Worm (Caenorhabditis elegans) whole organism, L2 larva: Measurements from ENCODE around the gene rpa-1.
A peak's percentile ranks its signal among the peaks of the same experiment; 100 is the strongest.

ENCODE experiments used
- C34F6.9 ChIP-seq: fragments of 150-350 bp; optimal IDR thresholded peaks from 2 replicates; lab custom pipeline; 2014; ENCODE audit warnings: missing biosample characterization, missing genetic modification characterization
- F13H6.1 ChIP-seq: sonication (generic microtip); optimal IDR thresholded peaks from 2 replicates; lab custom pipeline; 2016; ENCODE audit warnings: missing genetic modification characterization, missing compliant biosample characterization
- R02D3.7 ChIP-seq: fragments of 150-350 bp; optimal IDR thresholded peaks from 2 replicates; lab custom pipeline; 2014; ENCODE audit warnings: missing biosample characterization, missing genetic modification characterization
- Y55F3AM.14 ChIP-seq: fragments of 200-800 bp; sonication (Bioruptor generic); optimal IDR thresholded peaks from 2 replicates; lab custom pipeline; 2018; ENCODE audit warnings: mild to moderate bottlenecking, missing genetic modification characterization, missing compliant biosample characterization
- alr-1 ChIP-seq: fragments of 150-350 bp; optimal IDR thresholded peaks from 2 replicates; lab custom pipeline; 2014; ENCODE audit warnings: missing biosample characterization, missing genetic modification characterization
- aly-2 ChIP-seq: fragments of 150-350 bp; optimal IDR thresholded peaks from 2 replicates; lab custom pipeline; 2014; ENCODE audit warnings: missing biosample characterization, missing genetic modification characterization
- ama-1 ChIP-seq: fragments of 150-350 bp; optimal IDR thresholded peaks from 2 replicates; lab custom pipeline; 2018; ENCODE audit warnings: inconsistent platforms
- blmp-1 ChIP-seq: sonication (generic microtip); optimal IDR thresholded peaks from 2 replicates; lab custom pipeline; 2017; ENCODE audit warnings: missing genetic modification characterization, mild to moderate bottlenecking, missing compliant biosample characterization, antibody characterized with exemption, moderate library complexity; ENCODE audit not compliant: insufficient read depth
- ceh-16 ChIP-seq: fragments of 150-350 bp; optimal IDR thresholded peaks from 2 replicates; lab custom pipeline; 2014; ENCODE audit warnings: missing biosample characterization, missing genetic modification characterization
- ceh-82 ChIP-seq: fragments of 150-350 bp; optimal IDR thresholded peaks from 2 replicates; lab custom pipeline; 2014; ENCODE audit warnings: missing biosample characterization, missing genetic modification characterization
- crh-2 ChIP-seq: sonication (generic microtip); optimal IDR thresholded peaks from 2 replicates; lab custom pipeline; 2017; ENCODE audit warnings: missing biosample characterization, missing genetic modification characterization
- egl-27 ChIP-seq: sonication (generic microtip); optimal IDR thresholded peaks from 3 replicates; lab custom pipeline; 2017; ENCODE audit warnings: missing biosample characterization, missing genetic modification reagents, missing genetic modification characterization
- elt-1 ChIP-seq: fragments of 150-350 bp; optimal IDR thresholded peaks from 2 replicates; lab custom pipeline; 2014; ENCODE audit warnings: missing biosample characterization, missing genetic modification characterization
- fos-1 ChIP-seq: fragments of 150-350 bp; optimal IDR thresholded peaks from 2 replicates; lab custom pipeline; 2014; ENCODE audit warnings: missing biosample characterization, missing genetic modification characterization
- gmeb-1 ChIP-seq: fragments of 150-350 bp; optimal IDR thresholded peaks from 2 replicates; lab custom pipeline; 2014; ENCODE audit warnings: missing biosample characterization, missing genetic modification characterization
- lin-11 ChIP-seq: fragments of 150-350 bp; sonication (generic microtip); optimal IDR thresholded peaks from 2 replicates; lab custom pipeline; 2014; ENCODE audit warnings: missing biosample characterization, missing genetic modification characterization, inconsistent platforms, mixed read lengths
- lin-13 ChIP-seq: fragments of 150-350 bp; optimal IDR thresholded peaks from 2 replicates; lab custom pipeline; 2014; ENCODE audit warnings: missing biosample characterization, missing genetic modification reagents, missing genetic modification characterization
- lsy-2 ChIP-seq, 2 experiments: fragments of 150-350 bp in 1 of 2; sonication (generic microtip) in 1 of 2; optimal IDR thresholded peaks; 2 replicates each; lab custom pipeline; 2014 to 2017; ENCODE audit warnings: missing biosample characterization in 2 of 2, missing genetic modification characterization in 2 of 2
- mab-5 ChIP-seq: fragments of 150-350 bp; optimal IDR thresholded peaks from 2 replicates; lab custom pipeline; 2014; ENCODE audit warnings: missing biosample characterization, missing genetic modification characterization
- mbf-1 ChIP-seq: sonication (generic microtip); optimal IDR thresholded peaks from 2 replicates; lab custom pipeline; 2017; ENCODE audit warnings: missing biosample characterization, missing genetic modification characterization
- mdl-1 ChIP-seq, 2 experiments: fragments of 150-350 bp in 1 of 2; sonication (generic microtip) in 1 of 2; optimal IDR thresholded peaks; 2 replicates each; lab custom pipeline; 2017; ENCODE audit warnings: missing biosample characterization in 2 of 2, missing genetic modification characterization in 2 of 2
- nhr-10 ChIP-seq: sonication (generic microtip); optimal IDR thresholded peaks from 2 replicates; lab custom pipeline; 2017; ENCODE audit warnings: missing biosample characterization, missing genetic modification characterization
- nhr-11 ChIP-seq: fragments of 150-350 bp; optimal IDR thresholded peaks from 2 replicates; lab custom pipeline; 2014; ENCODE audit warnings: missing biosample characterization, missing genetic modification characterization
- nhr-12 ChIP-seq: fragments of 150-350 bp; optimal IDR thresholded peaks from 2 replicates; lab custom pipeline; 2014; ENCODE audit warnings: missing biosample characterization, missing genetic modification characterization
- nhr-129 ChIP-seq: fragments of 150-350 bp; optimal IDR thresholded peaks from 2 replicates; lab custom pipeline; 2014; ENCODE audit warnings: missing biosample characterization, missing genetic modification characterization
- nhr-21 ChIP-seq: fragments of 150-350 bp; optimal IDR thresholded peaks from 2 replicates; lab custom pipeline; 2014; ENCODE audit warnings: missing biosample characterization, missing genetic modification characterization
- nhr-23 ChIP-seq: fragments of 150-350 bp; optimal IDR thresholded peaks from 2 replicates; lab custom pipeline; 2014; ENCODE audit warnings: missing biosample characterization, missing genetic modification reagents, missing genetic modification characterization
- nhr-237 ChIP-seq: fragments of 150-350 bp; optimal IDR thresholded peaks from 2 replicates; lab custom pipeline; 2014; ENCODE audit warnings: missing biosample characterization, missing genetic modification characterization
- nhr-25 ChIP-seq: fragments of 150-350 bp; sonication (generic microtip); optimal IDR thresholded peaks from 3 replicates; lab custom pipeline; 2014; ENCODE audit warnings: missing biosample characterization, missing genetic modification characterization
- nhr-6 ChIP-seq: fragments of 150-350 bp; optimal IDR thresholded peaks from 2 replicates; lab custom pipeline; 2014; ENCODE audit warnings: missing biosample characterization, missing genetic modification characterization
- nhr-77 ChIP-seq: fragments of 150-350 bp; optimal IDR thresholded peaks from 2 replicates; lab custom pipeline; 2014; ENCODE audit warnings: missing biosample characterization, missing genetic modification characterization
- peb-1 ChIP-seq: fragments of 150-350 bp; optimal IDR thresholded peaks from 2 replicates; lab custom pipeline; 2014; ENCODE audit warnings: missing biosample characterization, missing genetic modification characterization
- sem-4 ChIP-seq: fragments of 150-350 bp; optimal IDR thresholded peaks from 2 replicates; lab custom pipeline; 2014; ENCODE audit warnings: missing biosample characterization, missing genetic modification reagents, missing genetic modification characterization
- skn-1 ChIP-seq: sonication (generic microtip); optimal IDR thresholded peaks from 2 replicates; lab custom pipeline; 2017; ENCODE audit warnings: missing biosample characterization, missing genetic modification characterization
- sma-3 ChIP-seq: sonication (generic microtip); optimal IDR thresholded peaks from 2 replicates; lab custom pipeline; 2016; ENCODE audit warnings: missing genetic modification reagents, missing genetic modification characterization, missing compliant biosample characterization
- sma-9 ChIP-seq, 2 experiments: fragments of 150-350 bp in 1 of 2; sonication (generic microtip) in 1 of 2; optimal IDR thresholded peaks; 2 replicates each; lab custom pipeline; 2014 to 2016; ENCODE audit warnings: missing genetic modification characterization in 2 of 2, mild to moderate bottlenecking in 1 of 2, missing biosample characterization in 1 of 2, missing compliant biosample characterization in 1 of 2, missing genetic modification reagents in 1 of 2, moderate library complexity in 1 of 2
- snpc-4 ChIP-seq: fragments of 150-350 bp; optimal IDR thresholded peaks from 2 replicates; lab custom pipeline; 2014; ENCODE audit warnings: missing biosample characterization, missing genetic modification characterization
- unc-39 ChIP-seq: fragments of 150-350 bp; optimal IDR thresholded peaks from 2 replicates; lab custom pipeline; 2014; ENCODE audit warnings: missing biosample characterization, missing genetic modification characterization
- unc-55 ChIP-seq: fragments of 150-350 bp; sonication (generic microtip); optimal IDR thresholded peaks from 3 replicates; lab custom pipeline; 2014; ENCODE audit warnings: missing biosample characterization, missing genetic modification reagents, missing genetic modification characterization
- zag-1 ChIP-seq: fragments of 150-350 bp; optimal IDR thresholded peaks from 2 replicates; lab custom pipeline; 2014; ENCODE audit warnings: missing biosample characterization, missing genetic modification characterization
- ztf-1 ChIP-seq: fragments of 200-800 bp; sonication (Bioruptor generic); conservative IDR thresholded peaks from 2 replicates; pipeline ENCODE4 v1.3.6; 2022; ENCODE audit warnings: missing genetic modification characterization, missing compliant biosample characterization
- ztf-11 ChIP-seq: sonication (generic microtip); optimal IDR thresholded peaks from 2 replicates; lab custom pipeline; 2017; ENCODE audit warnings: missing biosample characterization, missing genetic modification characterization
- ztf-4 ChIP-seq: fragments of 150-350 bp; optimal IDR thresholded peaks from 2 replicates; lab custom pipeline; 2014; ENCODE audit warnings: missing biosample characterization, missing genetic modification characterization

The rpa-1 gene

ce11 chrII:7684589-7684988 lies 20.2 kb downstream of the rpa-1 start, which contains the start of gene F18A1.1:
F18A1.1 (plus strand) TSS chrII:7684889.
- TF ChIP-seq nhr-21 (tag; lab: Kevin White, UChicago) (peak; percentile 15), Y55F3AM.14 (GFP tag; lab: Kevin White, UChicago) (no peak), sma-9 (GFP tag; optimal IDR thresholded peaks at IDR 0.05; lab: Kevin White, UChicago) (no peak), sma-9 (tag; optimal IDR thresholded peaks at IDR 0.05; lab: Kevin White, UChicago) (no peak), crh-2 (no peak), unc-39 (no peak), mdl-1 (tag; optimal IDR thresholded peaks at IDR 0.05; lab: Kevin White, UChicago) (no peak)
- TF ChIP-seq, all 48 proteins: peak for 1

ce11 chrII:7690384-7690783 lies 26.0 kb downstream of the rpa-1 start, which contains the start of gene pid-1:
pid-1 (minus strand) TSS chrII:7690556.
- TF ChIP-seq R02D3.7 (tag; lab: Kevin White, UChicago): no peak
- no peak for TF ChIP-seq fos-1 (tag; lab: Kevin White, UChicago)
- TF ChIP-seq unc-55 (GFP tag; lab: Kevin White, UChicago): no peak
- TF ChIP-seq ztf-11 (tag; lab: Kevin White, UChicago): no peak
- TF ChIP-seq peb-1 (tag; lab: Kevin White, UChicago): no peak
- TF ChIP-seq, all 48 proteins: peak for 0

ce11 chrII:7693929-7694328 lies 29.5 kb downstream of the rpa-1 start, which contains the start of gene nhx-2:
nhx-2 (minus strand) TSS chrII:7693957.
- TF ChIP-seq fos-1 (tag; lab: Kevin White, UChicago) (peak; percentile 92), elt-1 (tag; lab: Kevin White, UChicago) (no peak)
- TF ChIP-seq, all 48 proteins: peak for 1

ce11 chrII:7694745-7695144 lies 30.4 kb downstream of the rpa-1 start:
- TF ChIP-seq sma-3: no peak
- no peak for TF ChIP-seq Y55F3AM.14 (GFP tag; lab: Kevin White, UChicago)
- peak; percentile 50 for TF ChIP-seq crh-2
- TF ChIP-seq fos-1 (tag; lab: Kevin White, UChicago): peak; percentile 76
- no peak for TF ChIP-seq nhr-12 (tag; lab: Kevin White, UChicago)
- TF ChIP-seq aly-2 (tag; lab: Kevin White, UChicago): no peak
- no peak for TF ChIP-seq C34F6.9 (tag; lab: Kevin White, UChicago)
- TF ChIP-seq R02D3.7 (tag; lab: Kevin White, UChicago): no peak
- TF ChIP-seq peb-1 (tag; lab: Kevin White, UChicago): no peak
- no peak for TF ChIP-seq nhr-6 (tag; lab: Kevin White, UChicago)
- TF ChIP-seq, all 48 proteins: peak for 2

- peak; percentile 46 for TF ChIP-seq crh-2
- no peak for TF ChIP-seq elt-1 (tag; lab: Kevin White, UChicago)
- no peak for TF ChIP-seq R02D3.7 (tag; lab: Kevin White, UChicago)
- TF ChIP-seq alr-1 (tag; lab: Kevin White, UChicago): no peak
- TF ChIP-seq unc-39: no peak
- TF ChIP-seq mab-5 (tag; lab: Kevin White, UChicago): no peak
- no peak for TF ChIP-seq nhr-11 (tag; lab: Kevin White, UChicago)
- no peak for TF ChIP-seq lin-13 (GFP tag; lab: Kevin White, UChicago)
- TF ChIP-seq ztf-4 (tag; lab: Kevin White, UChicago): no peak
- TF ChIP-seq lin-11: no peak
- no peak for TF ChIP-seq unc-55 (GFP tag; lab: Kevin White, UChicago)
- no peak for TF ChIP-seq egl-27 (tag; lab: Kevin White, UChicago)
- TF ChIP-seq peb-1 (tag; lab: Kevin White, UChicago): no peak
- no peak for TF ChIP-seq nhr-77
- TF ChIP-seq nhr-129 (tag; lab: Kevin White, UChicago): no peak
- no peak for TF ChIP-seq nhr-25 (tag; lab: Kevin White, UChicago)
- no peak for TF ChIP-seq C34F6.9 (tag; lab: Kevin White, UChicago)
- TF ChIP-seq gmeb-1: peak; percentile 22
- TF ChIP-seq ama-1: no peak
- no peak for TF ChIP-seq ztf-1
- no peak for TF ChIP-seq ztf-11 (tag; lab: Kevin White, UChicago)
- no peak for TF ChIP-seq nhr-237 (tag; lab: Kevin White, UChicago)
- TF ChIP-seq zag-1 (tag; lab: Kevin White, UChicago): no peak
- peak; percentile 59 for TF ChIP-seq sma-9 (GFP tag; optimal IDR thresholded peaks at IDR 0.05; lab: Kevin White, UChicago)
- TF ChIP-seq sma-9 (tag; optimal IDR thresholded peaks at IDR 0.05; lab: Kevin White, UChicago): no peak
- TF ChIP-seq nhr-23 (tag; lab: Kevin White, UChicago): no peak
- TF ChIP-seq mbf-1: no peak
- TF ChIP-seq blmp-1 (tag; lab: Kevin White, UChicago): no peak
- TF ChIP-seq nhr-10 (tag; lab: Kevin White, UChicago): no peak
- TF ChIP-seq ceh-82: no peak
- no peak for TF ChIP-seq F13H6.1 (tag; lab: Kevin White, UChicago)
- no peak for TF ChIP-seq sem-4 (tag; lab: Kevin White, UChicago)
- TF ChIP-seq ceh-16: no peak
- no peak for TF ChIP-seq nhr-21 (tag; lab: Kevin White, UChicago)
- TF ChIP-seq skn-1 (tag; lab: Kevin White, UChicago): no peak
- TF ChIP-seq aly-2 (tag; lab: Kevin White, UChicago): no peak
- TF ChIP-seq lsy-2 (tag; optimal IDR thresholded peaks at IDR 0.05; lab: Kevin White, UChicago): no peak
- TF ChIP-seq snpc-4: no peak
- TF ChIP-seq mdl-1 (tag; optimal IDR thresholded peaks at IDR 0.05; lab: Kevin White, UChicago): peak in 1 of 2 experiments; percentile 17
Observed at ce11 chrII:7695636-7696035, 31.3 kb downstream of the rpa-1 start.
